Worm (Caenorhabditis elegans) whole organism, midembryonic: ENCODE measurements around the gene pkg-2.

Experiments
- T22C8.4 ChIP-seq: fragments of 200-800 bp; sonication (Bioruptor generic); IDR thresholded peaks from 2 replicates; pipeline ENCODE4 v1.3.6; 2022; ENCODE audit warnings: missing genetic modification characterization, missing compliant biosample characterization
- cog-1 ChIP-seq: sonication (generic microtip); optimal IDR thresholded peaks from 2 replicates; lab custom pipeline; 2016; ENCODE audit warnings: missing genetic modification characterization, missing compliant biosample characterization
- flt-1 ChIP-seq: fragments of 200-800 bp; sonication (Bioruptor generic); IDR thresholded peaks from 2 replicates; pipeline ENCODE4 v1.3.6; 2022; ENCODE audit warnings: missing genetic modification characterization, missing compliant biosample characterization
- klf-2 ChIP-seq: fragments of 200-800 bp; sonication (Bioruptor generic); conservative IDR thresholded peaks from 2 replicates; pipeline ENCODE4 v1.3.6; 2022; ENCODE audit warnings: missing genetic modification reagents, missing genetic modification characterization, missing compliant biosample characterization
- med-1 ChIP-seq: sonication (generic microtip); optimal IDR thresholded peaks from 2 replicates; lab custom pipeline; 2017; ENCODE audit warnings: missing genetic modification characterization, mild to moderate bottlenecking, missing compliant biosample characterization, antibody characterized with exemption, missing genetic modification reagents; ENCODE audit not compliant: insufficient read depth
- ref-1 ChIP-seq: fragments of 200-800 bp; sonication (Bioruptor generic); conservative IDR thresholded peaks from 2 replicates; pipeline ENCODE4 v1.3.6; 2022; ENCODE audit warnings: missing genetic modification reagents, missing genetic modification characterization, missing compliant biosample characterization
- tab-1 ChIP-seq: fragments of 200-800 bp; sonication (Bioruptor generic); IDR thresholded peaks from 2 replicates; pipeline ENCODE4 v1.3.6; 2022; ENCODE audit warnings: missing genetic modification characterization, missing compliant biosample characterization
- ztf-23 ChIP-seq: fragments of 200-800 bp; sonication (Bioruptor generic); IDR thresholded peaks from 2 replicates; pipeline ENCODE4 v1.3.6; 2022; ENCODE audit warnings: missing genetic modification reagents, missing genetic modification characterization, missing compliant biosample characterization
- ztf-29 ChIP-seq: fragments of 200-800 bp; sonication (Bioruptor generic); IDR thresholded peaks from 2 replicates; pipeline ENCODE4 v1.3.6; 2022; ENCODE audit warnings: missing genetic modification reagents, missing genetic modification characterization, missing compliant biosample characterization

Gene pkg-2

DNA sequence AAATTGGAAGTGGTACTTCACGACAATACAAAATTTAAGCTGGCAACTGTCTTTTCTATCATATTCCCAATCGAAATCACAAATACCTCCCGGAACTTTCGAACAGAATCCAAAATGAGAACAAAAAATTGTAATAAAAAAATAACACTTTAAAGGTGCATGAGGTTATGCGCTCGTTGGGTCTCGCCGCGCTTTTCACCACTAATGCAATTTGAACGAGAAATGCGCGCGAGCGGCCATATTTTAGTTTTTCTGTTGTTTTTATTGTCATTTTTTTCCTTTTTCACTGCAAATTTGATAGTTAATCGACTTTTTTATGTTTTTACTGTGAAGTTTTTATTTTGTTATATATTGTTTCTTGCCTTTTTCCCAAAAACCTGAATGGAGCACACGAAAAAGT is 9.6 kb upstream of the pkg-2 start, which contains the start of gene mes-6:
TSS of gene mes-6 (plus strand) at position 229 of the 400 bp plus-strand sequence.
- TF ChIP-seq ztf-23 (GFP tag; lab: Robert Waterston, UW) (no peak), tab-1 (no peak), ztf-29 (GFP tag; lab: Robert Waterston, UW) (no peak), flt-1 (GFP tag; lab: Robert Waterston, UW) (no peak), T22C8.4 (GFP tag; lab: Robert Waterston, UW) (no peak), cog-1 (tag; lab: Kevin White, UChicago) (no peak), klf-2 (GFP tag; lab: Robert Waterston, UW) (no peak), ref-1 (no peak), med-1 (no peak)

DNA sequence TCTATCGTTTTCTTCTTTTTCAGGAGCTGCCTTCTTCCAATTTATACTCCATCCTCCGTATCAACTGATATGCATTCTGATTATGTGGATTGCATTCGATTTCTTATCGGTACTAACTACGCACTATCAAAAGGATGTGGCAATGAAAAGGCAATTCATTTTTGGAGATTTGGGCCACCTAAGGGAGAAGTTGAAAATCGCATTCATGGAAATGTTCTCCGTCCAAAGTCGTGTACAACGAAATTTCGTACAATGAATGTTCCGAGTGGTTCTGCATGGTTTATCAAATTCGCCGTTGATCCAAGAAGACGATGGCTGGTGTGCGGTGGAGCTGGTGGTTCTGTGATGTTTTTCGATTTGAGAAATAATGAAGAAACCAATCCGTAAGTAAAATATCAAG is 8.0 kb upstream of the pkg-2 start, which contains the start of gene C09G4.4:
TSS of gene C09G4.4 (plus strand) at position 301 of the 400 bp plus-strand sequence.
- TF ChIP-seq ztf-29 (GFP tag; lab: Robert Waterston, UW) (no peak), T22C8.4 (GFP tag; lab: Robert Waterston, UW) (no peak), ref-1 (no peak), tab-1 (no peak), klf-2 (GFP tag; lab: Robert Waterston, UW) (no peak), flt-1 (GFP tag; lab: Robert Waterston, UW) (no peak), med-1 (no peak), cog-1 (tag; lab: Kevin White, UChicago) (no peak), ztf-23 (GFP tag; lab: Robert Waterston, UW) (no peak)

DNA sequence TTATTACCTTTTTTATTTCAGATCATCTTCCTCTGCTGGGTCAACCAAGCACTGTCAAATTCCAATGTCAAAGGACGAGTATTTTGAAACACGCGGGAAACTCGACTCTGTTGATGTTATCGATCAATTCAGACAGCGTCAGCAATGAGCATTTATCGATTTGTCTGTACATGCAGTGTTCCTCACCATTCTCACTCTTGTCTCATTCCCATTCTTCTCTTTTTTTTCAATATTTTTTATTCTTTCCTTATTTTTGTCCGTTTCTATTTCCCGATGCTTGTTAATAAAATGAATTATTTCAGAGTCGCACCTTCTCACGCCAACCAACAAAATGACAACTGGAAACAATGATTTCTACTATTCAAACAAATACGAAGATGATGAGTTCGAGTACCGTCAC is 7.1 kb upstream of the pkg-2 start, which contains the start of gene cks-1:
TSS of gene cks-1 (plus strand) at position 301 of the 400 bp plus-strand sequence.
- TF ChIP-seq ref-1 (no peak), ztf-23 (GFP tag; lab: Robert Waterston, UW) (no peak), klf-2 (GFP tag; lab: Robert Waterston, UW) (no peak), flt-1 (GFP tag; lab: Robert Waterston, UW) (no peak), tab-1 (no peak), ztf-29 (GFP tag; lab: Robert Waterston, UW) (no peak), med-1 (no peak), cog-1 (tag; lab: Kevin White, UChicago) (no peak)

DNA sequence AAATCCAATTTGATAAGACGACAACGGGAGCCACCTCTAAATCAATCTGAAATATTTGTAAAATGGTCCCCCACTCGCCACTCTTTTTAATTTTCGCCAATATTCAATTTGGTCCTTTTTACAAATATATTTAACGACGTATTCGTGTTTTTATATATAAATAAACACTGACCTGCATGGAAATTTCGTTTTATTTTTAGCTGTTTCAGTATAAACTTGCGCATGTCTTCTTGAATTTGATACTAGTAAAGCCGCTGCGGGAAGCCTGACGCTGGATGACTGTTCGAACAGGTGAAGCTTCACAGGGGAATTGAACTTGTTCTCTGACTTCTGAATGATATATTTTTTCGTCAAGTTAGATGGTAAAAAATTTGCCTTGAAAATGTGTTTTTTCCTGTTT is 6.1 kb upstream of the pkg-2 start:
- no peak for TF ChIP-seq ztf-29 (GFP tag; lab: Robert Waterston, UW)
- no peak for TF ChIP-seq med-1
- no peak for TF ChIP-seq T22C8.4 (GFP tag; lab: Robert Waterston, UW)
- TF ChIP-seq flt-1 (GFP tag; lab: Robert Waterston, UW): no peak
- TF ChIP-seq ref-1: no peak
- TF ChIP-seq ztf-23 (GFP tag; lab: Robert Waterston, UW): no peak
- TF ChIP-seq klf-2 (GFP tag; lab: Robert Waterston, UW): no peak
- TF ChIP-seq tab-1: no peak
- TF ChIP-seq cog-1 (tag; lab: Kevin White, UChicago): no peak

DNA sequence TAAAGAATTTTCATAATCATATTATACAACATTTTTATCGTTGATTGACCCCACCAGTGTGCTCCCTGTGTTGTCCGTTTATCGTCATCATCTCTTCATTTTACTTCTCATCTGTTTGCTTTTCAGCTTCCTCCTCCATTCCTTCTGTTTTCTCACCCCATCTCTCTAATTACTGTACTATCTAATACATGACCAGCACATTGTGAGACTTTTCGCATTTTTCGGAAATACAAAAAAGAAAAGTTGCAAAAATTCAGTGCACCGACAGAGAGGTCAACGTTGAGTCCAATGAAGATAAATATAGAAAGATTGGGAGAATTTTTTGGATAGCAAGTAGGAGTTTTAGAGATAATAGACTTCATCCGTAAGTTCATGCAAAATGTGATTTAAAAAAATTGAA is 745 bp upstream of the pkg-2 start:
- TF ChIP-seq klf-2 (GFP tag; lab: Robert Waterston, UW): no peak
- TF ChIP-seq cog-1 (tag; lab: Kevin White, UChicago): no peak
- no peak for TF ChIP-seq flt-1 (GFP tag; lab: Robert Waterston, UW)
- TF ChIP-seq ztf-29 (GFP tag; lab: Robert Waterston, UW): no peak
- no peak for TF ChIP-seq ref-1
- no peak for TF ChIP-seq T22C8.4 (GFP tag; lab: Robert Waterston, UW)
- TF ChIP-seq tab-1: no peak
- TF ChIP-seq ztf-23 (GFP tag; lab: Robert Waterston, UW): no peak
- no peak for TF ChIP-seq med-1

DNA sequence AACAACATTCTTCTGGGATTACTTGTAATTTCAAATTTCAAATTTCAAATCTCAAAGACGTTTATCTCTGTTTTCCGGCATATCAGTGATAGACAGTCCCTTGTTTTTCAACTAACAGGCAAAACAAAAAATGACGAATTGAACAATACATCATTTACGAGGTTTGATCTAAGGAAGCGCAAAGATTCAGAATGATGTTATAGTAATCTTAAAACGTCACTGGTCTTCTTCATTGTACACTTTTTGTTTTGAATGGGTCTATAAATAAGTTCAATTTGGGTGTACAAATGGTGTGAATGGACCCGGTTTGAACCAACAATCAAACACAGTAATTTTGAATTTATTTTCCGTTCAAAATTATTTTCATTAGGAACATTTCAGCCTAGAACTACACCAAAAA is 3.3 kb downstream of the pkg-2 start:
- TF ChIP-seq ztf-29 (GFP tag; lab: Robert Waterston, UW): no peak

DNA sequence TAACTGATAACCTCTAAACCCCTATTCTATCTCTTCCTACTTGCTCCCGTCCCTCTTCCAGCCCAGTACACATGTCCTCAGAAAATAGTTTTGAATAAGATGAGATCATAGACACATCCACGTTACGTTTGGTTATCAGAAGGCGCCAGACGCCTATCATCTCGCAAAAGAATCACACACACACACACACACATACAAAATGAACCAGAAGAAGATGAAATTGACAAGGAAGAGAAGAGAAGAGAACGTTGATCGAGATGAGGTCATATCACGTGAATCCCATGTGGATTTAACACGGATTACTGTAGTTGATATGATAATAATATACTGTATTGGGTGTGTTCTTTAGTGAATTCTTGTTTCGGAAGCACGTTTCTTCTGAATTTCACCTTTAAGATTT is 5.4 kb downstream of the pkg-2 start:
- TF ChIP-seq T22C8.4 (GFP tag; lab: Robert Waterston, UW) (no peak), flt-1 (GFP tag; lab: Robert Waterston, UW) (no peak)

DNA sequence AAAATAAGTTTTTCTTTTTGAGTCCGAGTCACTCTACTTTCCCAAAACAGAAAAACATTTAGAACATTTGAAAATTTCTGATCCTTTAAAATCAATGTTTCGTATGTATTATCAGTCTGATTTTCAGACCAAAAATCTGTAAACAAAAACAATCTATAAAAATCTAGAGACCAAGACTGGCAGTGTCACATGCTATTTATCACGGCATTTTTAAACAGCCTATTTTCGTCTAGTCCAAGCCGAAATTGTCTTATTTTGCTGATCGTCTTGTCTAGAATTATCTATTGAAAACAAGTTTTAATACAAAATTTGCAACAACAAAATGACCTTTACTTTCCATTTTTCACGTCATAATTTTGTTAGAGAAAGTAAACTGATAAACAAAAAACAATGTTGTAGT is 5.9 kb downstream of the pkg-2 start:
- TF ChIP-seq ztf-29 (GFP tag; lab: Robert Waterston, UW) (no peak), med-1 (no peak), ztf-23 (GFP tag; lab: Robert Waterston, UW) (no peak), ref-1 (no peak), tab-1 (no peak), T22C8.4 (GFP tag; lab: Robert Waterston, UW) (no peak), cog-1 (tag; lab: Kevin White, UChicago) (no peak)

DNA sequence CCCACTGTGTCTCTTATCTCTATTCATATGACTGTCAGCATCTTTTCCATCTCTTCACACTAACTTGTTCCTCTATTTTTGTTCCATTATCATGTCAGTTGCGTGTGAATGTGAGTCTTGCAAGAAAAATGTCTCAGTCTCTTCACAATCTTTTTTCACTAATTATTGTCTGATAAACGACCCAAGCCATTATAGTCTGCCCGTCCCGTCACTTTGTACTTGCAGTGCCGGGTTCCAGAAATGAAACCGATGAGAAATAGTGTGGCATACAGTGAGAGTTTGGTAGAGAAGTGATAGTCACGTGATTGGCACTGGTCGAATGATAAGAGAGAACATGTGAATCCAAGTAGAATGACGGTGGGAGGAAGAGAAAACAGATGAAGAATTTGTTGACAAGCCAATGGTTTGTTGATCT is 6.9 kb downstream of the pkg-2 start:
- TF ChIP-seq ref-1: no peak
- TF ChIP-seq flt-1 (GFP tag; lab: Robert Waterston, UW): no peak
- no peak for TF ChIP-seq cog-1 (tag; lab: Kevin White, UChicago)
- TF ChIP-seq tab-1: no peak
- no peak for TF ChIP-seq klf-2 (GFP tag; lab: Robert Waterston, UW)
- TF ChIP-seq ztf-29 (GFP tag; lab: Robert Waterston, UW): no peak
- no peak for TF ChIP-seq med-1
- no peak for TF ChIP-seq ztf-23 (GFP tag; lab: Robert Waterston, UW)
- no peak for TF ChIP-seq T22C8.4 (GFP tag; lab: Robert Waterston, UW)

DNA sequence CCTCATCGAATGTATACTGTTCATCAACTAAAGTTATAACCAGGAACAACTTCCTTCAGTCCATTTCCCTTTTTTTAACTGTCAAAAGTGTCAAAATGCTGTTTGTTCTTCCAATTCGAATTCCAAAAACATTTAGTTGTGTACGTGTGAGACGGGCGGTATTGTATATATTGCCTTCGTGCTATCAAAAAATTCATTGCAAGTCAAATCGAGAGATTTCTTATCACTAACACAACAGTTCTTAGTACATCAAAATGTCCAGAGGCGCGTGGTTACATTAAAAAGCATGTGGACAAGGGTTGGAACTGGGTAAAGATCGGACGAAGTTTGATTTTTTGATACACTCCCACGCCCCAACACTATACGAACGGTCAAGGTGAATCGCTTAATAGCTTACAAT is 7.7 kb downstream of the pkg-2 start:
- TF ChIP-seq klf-2 (GFP tag; lab: Robert Waterston, UW) (no peak), ztf-29 (GFP tag; lab: Robert Waterston, UW) (no peak), tab-1 (no peak), ztf-23 (GFP tag; lab: Robert Waterston, UW) (no peak), cog-1 (tag; lab: Kevin White, UChicago) (no peak), flt-1 (GFP tag; lab: Robert Waterston, UW) (no peak)

DNA sequence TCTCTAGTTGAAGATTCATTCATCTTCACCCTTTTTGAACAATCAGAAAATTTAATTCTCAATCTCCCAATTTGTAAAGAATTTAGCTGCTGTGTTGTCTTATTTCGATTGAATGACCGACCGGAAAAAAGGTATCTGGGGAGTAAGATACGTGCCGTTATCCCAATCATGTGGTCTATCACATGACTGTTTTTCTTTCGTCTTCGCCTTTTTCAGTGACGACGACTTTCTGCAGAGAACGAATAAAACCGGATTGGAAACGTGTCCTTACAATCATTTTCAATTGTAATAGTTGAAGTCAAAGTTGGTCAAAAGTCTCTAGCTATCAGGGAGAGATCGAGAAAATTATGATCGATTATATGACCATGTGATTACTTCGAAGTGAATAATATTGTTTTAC is 8.3 kb downstream of the pkg-2 start:
- TF ChIP-seq ztf-29 (GFP tag; lab: Robert Waterston, UW): no peak
- no peak for TF ChIP-seq T22C8.4 (GFP tag; lab: Robert Waterston, UW)
- no peak for TF ChIP-seq klf-2 (GFP tag; lab: Robert Waterston, UW)
- no peak for TF ChIP-seq ref-1
- no peak for TF ChIP-seq ztf-23 (GFP tag; lab: Robert Waterston, UW)
- TF ChIP-seq med-1: no peak
- no peak for TF ChIP-seq cog-1 (tag; lab: Kevin White, UChicago)
- no peak for TF ChIP-seq tab-1
- no peak for TF ChIP-seq flt-1 (GFP tag; lab: Robert Waterston, UW)
